Worm (Caenorhabditis elegans): Measurements from ENCODE around the gene Y105C5A.8.

Gene Y105C5A.8

ce11 chrIV:15570770-15571169 is 46.1 kb downstream of the Y105C5A.8 start (continued):
- TF ChIP-seq unc-55 (GFP tag; optimal IDR thresholded peaks at IDR 0.05), result peak; percentile 80
- TF ChIP-seq peb-1 (tag; optimal IDR thresholded peaks at IDR 0.05), result no peak
- TF ChIP-seq aly-2 (tag; optimal IDR thresholded peaks at IDR 0.05), result no peak
- TF ChIP-seq R02D3.7 (tag; optimal IDR thresholded peaks at IDR 0.05), result peak; percentile 36
- peak; percentile 93 for TF ChIP-seq nhr-25 (tag; optimal IDR thresholded peaks at IDR 0.05)
- no peak for TF ChIP-seq nhr-10 (tag; optimal IDR thresholded peaks at IDR 0.05)
- no peak for TF ChIP-seq alr-1 (tag; optimal IDR thresholded peaks at IDR 0.05)
- TF ChIP-seq lin-11 (tag; optimal IDR thresholded peaks at IDR 0.05), result peak; percentile 89

DNA sequence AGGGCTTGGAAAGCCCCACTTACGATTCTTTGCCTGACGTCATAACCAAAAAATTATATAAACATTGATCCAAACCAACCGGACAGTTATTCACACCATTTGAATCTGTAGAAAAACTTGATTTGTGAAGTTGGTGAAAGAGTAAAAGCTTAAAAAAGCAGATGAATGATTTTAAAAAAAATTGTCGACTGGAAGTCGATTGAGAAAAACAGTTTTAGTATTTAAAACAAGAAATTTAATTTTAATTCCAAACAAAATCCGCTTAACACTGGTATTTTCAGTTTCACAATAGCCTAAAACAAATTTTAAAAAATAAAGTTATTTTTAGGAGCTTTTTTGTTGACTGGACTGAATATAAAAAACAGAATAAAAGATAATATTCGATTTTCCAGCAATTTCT is 52.5 kb downstream of the Y105C5A.8 start, which contains the start of gene Y105C5A.1:
Y105C5A.1 (minus strand) TSS at position 101 of the 400 bp plus-strand sequence.
- no peak for TF ChIP-seq ztf-11 (tag; optimal IDR thresholded peaks at IDR 0.05)
- TF ChIP-seq nhr-11 (tag; optimal IDR thresholded peaks at IDR 0.05), result no peak
